Worm (Caenorhabditis elegans) whole organism, late embryonic: ENCODE results near the gene msi-1.

Source experiments
- C08G9.2 ChIP-seq: sonication (generic microtip); optimal IDR thresholded peaks from 2 replicates; lab custom pipeline; 2016; ENCODE audit warnings: mild to moderate bottlenecking, missing genetic modification characterization, moderate library complexity, missing compliant biosample characterization
- F13H6.1 ChIP-seq: sonication (generic microtip); optimal IDR thresholded peaks from 2 replicates; lab custom pipeline; 2016; ENCODE audit warnings: missing genetic modification characterization, missing compliant biosample characterization
- K09A11.1 ChIP-seq: sonication (generic microtip); optimal IDR thresholded peaks from 2 replicates; lab custom pipeline; 2017; ENCODE audit warnings: antibody characterized with exemption, mild to moderate bottlenecking, missing genetic modification characterization, missing compliant biosample characterization; ENCODE audit not compliant: insufficient read depth
- ama-1 ChIP-seq: fragments of 150-350 bp; optimal IDR thresholded peaks from 2 replicates; lab custom pipeline; 2014
- ceh-18 ChIP-seq: sonication (generic microtip); optimal IDR thresholded peaks from 2 replicates; lab custom pipeline; 2016; ENCODE audit warnings: missing genetic modification characterization, missing compliant biosample characterization
- ceh-22 ChIP-seq: sonication (generic microtip); optimal IDR thresholded peaks from 2 replicates; lab custom pipeline; 2017; ENCODE audit warnings: missing biosample characterization, missing genetic modification characterization
- ceh-24 ChIP-seq: sonication (generic microtip); optimal IDR thresholded peaks from 2 replicates; lab custom pipeline; 2016; ENCODE audit warnings: mild to moderate bottlenecking, missing genetic modification characterization, missing compliant biosample characterization
- ceh-30 ChIP-seq: fragments of 150-350 bp; optimal IDR thresholded peaks from 2 replicates; lab custom pipeline; 2014; ENCODE audit warnings: missing biosample characterization, missing genetic modification characterization
- ceh-6 ChIP-seq: fragments of 200-800 bp; sonication (Bioruptor generic); optimal IDR thresholded peaks from 2 replicates; lab custom pipeline; 2018; ENCODE audit warnings: mild to moderate bottlenecking, missing genetic modification characterization, missing compliant biosample characterization
- che-1 ChIP-seq: sonication (generic microtip); optimal IDR thresholded peaks from 2 replicates; lab custom pipeline; 2016; ENCODE audit warnings: mild to moderate bottlenecking, missing genetic modification characterization, missing compliant biosample characterization
- dmd-4 ChIP-seq: sonication (generic microtip); optimal IDR thresholded peaks from 2 replicates; lab custom pipeline; 2016; ENCODE audit warnings: borderline replicate concordance, missing genetic modification characterization, missing compliant biosample characterization
- dve-1 ChIP-seq: sonication (generic microtip); optimal IDR thresholded peaks from 2 replicates; lab custom pipeline; 2017; ENCODE audit warnings: antibody characterized with exemption, mild to moderate bottlenecking, missing genetic modification characterization, missing compliant biosample characterization
- elt-2 ChIP-seq: sonication (generic microtip); optimal IDR thresholded peaks from 2 replicates; lab custom pipeline; 2016; ENCODE audit warnings: missing genetic modification reagents, missing genetic modification characterization, missing compliant biosample characterization
- fax-1 ChIP-seq: sonication (generic microtip); optimal IDR thresholded peaks from 2 replicates; lab custom pipeline; 2016; ENCODE audit warnings: missing genotype, missing genetic modification characterization, missing compliant biosample characterization
- fkh-10 ChIP-seq: fragments of 150-350 bp; optimal IDR thresholded peaks from 2 replicates; lab custom pipeline; 2014; ENCODE audit warnings: missing biosample characterization, missing genetic modification reagents, missing genetic modification characterization
- gmeb-2 ChIP-seq: sonication (generic microtip); optimal IDR thresholded peaks from 2 replicates; lab custom pipeline; 2016; ENCODE audit warnings: missing genetic modification characterization, inconsistent platforms, missing compliant biosample characterization
- hlh-6 ChIP-seq: sonication (generic microtip); optimal IDR thresholded peaks from 2 replicates; lab custom pipeline; 2016; ENCODE audit warnings: missing genotype, missing genetic modification characterization, missing compliant biosample characterization
- hlh-8 ChIP-seq: sonication (generic microtip); optimal IDR thresholded peaks from 2 replicates; lab custom pipeline; 2016; ENCODE audit warnings: missing genotype, missing genetic modification characterization, missing compliant biosample characterization
- lim-6 ChIP-seq: sonication (generic microtip); optimal IDR thresholded peaks from 2 replicates; lab custom pipeline; 2016; ENCODE audit warnings: missing genetic modification characterization, missing compliant biosample characterization
- lin-11 ChIP-seq: fragments of 200-800 bp; sonication (Bioruptor generic); optimal IDR thresholded peaks from 2 replicates; lab custom pipeline; 2018; ENCODE audit warnings: mild to moderate bottlenecking, missing genetic modification characterization, missing compliant biosample characterization
- nfya-1 ChIP-seq: sonication (generic microtip); optimal IDR thresholded peaks from 2 replicates; lab custom pipeline; 2017; ENCODE audit warnings: missing genetic modification characterization, mild to moderate bottlenecking, missing compliant biosample characterization, antibody characterized with exemption, moderate library complexity
- nhr-11 ChIP-seq: fragments of 150-350 bp; optimal IDR thresholded peaks from 2 replicates; lab custom pipeline; 2014; ENCODE audit warnings: missing biosample characterization, missing genetic modification characterization
- nhr-232 ChIP-seq: sonication (generic microtip); optimal IDR thresholded peaks from 2 replicates; lab custom pipeline; 2016; ENCODE audit warnings: missing genetic modification characterization, missing compliant biosample characterization
- pag-3 ChIP-seq: sonication (generic microtip); optimal IDR thresholded peaks from 2 replicates; lab custom pipeline; 2016; ENCODE audit warnings: missing compliant biosample characterization, missing genetic modification characterization, borderline replicate concordance
- pha-4 ChIP-seq: fragments of 150-350 bp; optimal IDR thresholded peaks from 2 replicates; lab custom pipeline; 2018; ENCODE audit warnings: missing biosample characterization, missing genetic modification reagents, missing genetic modification characterization
- pqm-1 ChIP-seq: sonication (generic microtip); optimal IDR thresholded peaks from 2 replicates; lab custom pipeline; 2016; ENCODE audit warnings: missing genetic modification characterization, missing compliant biosample characterization
- pros-1 ChIP-seq: fragments of 150-350 bp; optimal IDR thresholded peaks from 2 replicates; lab custom pipeline; 2014; ENCODE audit warnings: missing biosample characterization, missing genetic modification reagents, missing genetic modification characterization
- sdc-2 ChIP-seq: sonication (generic microtip); optimal IDR thresholded peaks from 2 replicates; lab custom pipeline; 2016; ENCODE audit warnings: missing genotype, missing genetic modification characterization, missing compliant biosample characterization
- sox-2 ChIP-seq: fragments of 200-800 bp; sonication (Bioruptor generic); IDR thresholded peaks from 2 replicates; pipeline ENCODE4 v1.3.6; 2022; ENCODE audit warnings: missing genetic modification reagents, missing genetic modification characterization, missing compliant biosample characterization
- tbx-2 ChIP-seq: sonication (generic microtip); optimal IDR thresholded peaks from 2 replicates; lab custom pipeline; 2016; ENCODE audit warnings: missing genetic modification characterization, missing compliant biosample characterization
- tbx-7 ChIP-seq: sonication (generic microtip); optimal IDR thresholded peaks from 2 replicates; lab custom pipeline; 2016; ENCODE audit warnings: missing genotype, missing genetic modification characterization, missing compliant biosample characterization
- unc-3 ChIP-seq, 2 experiments: fragments of 200-800 bp in 1 of 2; sonication (Bioruptor generic) in 1 of 2; sonication (generic microtip) in 1 of 2; conservative IDR thresholded peaks in 1 of 2; optimal IDR thresholded peaks in 1 of 2; 2 replicates each; pipeline versions ENCODE4 v1.3.6 to Lab custom; 2016 to 2022; ENCODE audit warnings: missing compliant biosample characterization in 2 of 2, missing genetic modification characterization in 2 of 2, missing genetic modification reagents in 1 of 2
- unc-55 ChIP-seq: sonication (generic microtip); optimal IDR thresholded peaks from 2 replicates; lab custom pipeline; 2017; ENCODE audit warnings: missing biosample characterization, missing genetic modification reagents, missing genetic modification characterization
- unc-86 ChIP-seq: sonication (generic microtip); optimal IDR thresholded peaks from 2 replicates; lab custom pipeline; 2016; ENCODE audit warnings: missing genetic modification characterization, missing compliant biosample characterization

msi-1 gene

ce11 chrIII:3987759-3988158, 11.6 kb upstream of the msi-1 start, which contains the start of gene C36E8.6:
TSS of gene C36E8.6 (plus strand) at chrIII:3988059.
- TF ChIP-seq pag-3 (tag; lab: Kevin White, UChicago) (no peak), unc-3 (GFP tag; conservative IDR thresholded peaks at IDR 0.05; lab: Robert Waterston, UW) (no peak), unc-3 (tag; optimal IDR thresholded peaks at IDR 0.05; lab: Kevin White, UChicago) (no peak), ama-1 (lab: Kevin White, UChicago) (no peak)

ce11 chrIII:3986368-3986767, 10.2 kb upstream of the msi-1 start, which contains the start of gene Y1A5A.1:
TSS of gene Y1A5A.1 (minus strand) at chrIII:3986661.
- TF ChIP-seq unc-55 (GFP tag; lab: Kevin White, UChicago) = no peak
- no peak for TF ChIP-seq tbx-7 (tag; lab: Kevin White, UChicago)
- TF ChIP-seq pqm-1 (tag; lab: Kevin White, UChicago) = no peak
- TF ChIP-seq hlh-8 (tag; lab: Kevin White, UChicago) = no peak
- TF ChIP-seq fax-1 = no peak
- TF ChIP-seq pha-4 = no peak
- no peak for TF ChIP-seq ceh-6 (GFP tag; lab: Kevin White, UChicago)
- TF ChIP-seq pros-1 (tag; lab: Kevin White, UChicago) = no peak
- TF ChIP-seq ceh-18 (tag; lab: Kevin White, UChicago) = no peak
- no peak for TF ChIP-seq nhr-11
- TF ChIP-seq gmeb-2 (tag; lab: Kevin White, UChicago) = no peak
- TF ChIP-seq ceh-22 (tag; lab: Kevin White, UChicago) = no peak
- TF ChIP-seq ceh-24 (tag; lab: Kevin White, UChicago) = no peak
- no peak for TF ChIP-seq pag-3 (tag; lab: Kevin White, UChicago)
- no peak for TF ChIP-seq fkh-10 (GFP tag; lab: Kevin White, UChicago)
- TF ChIP-seq dve-1 = no peak
- TF ChIP-seq che-1 = no peak
- TF ChIP-seq ceh-30 (tag; lab: Kevin White, UChicago) = no peak
- TF ChIP-seq unc-86 (tag; lab: Kevin White, UChicago) = no peak
- TF ChIP-seq, all 69 proteins: peak for 0

ce11 chrIII:3984049-3984484, 7.9 kb upstream of the msi-1 start:
- no peak for TF ChIP-seq lim-6 (tag; lab: Kevin White, UChicago)
- peak; percentile 41 for TF ChIP-seq ceh-18 (tag; lab: Kevin White, UChicago)
- no peak for TF ChIP-seq sox-2
- peak; percentile 58 for TF ChIP-seq hlh-6 (tag; lab: Kevin White, UChicago)
- TF ChIP-seq sdc-2 (tag; lab: Kevin White, UChicago) = peak; percentile 7
- TF ChIP-seq tbx-2 (tag; lab: Kevin White, UChicago) = peak; percentile 5
- peak; percentile 4 for TF ChIP-seq C08G9.2 (tag; lab: Kevin White, UChicago)

ce11 chrIII:3979980-3980631, 3.9 kb upstream of the msi-1 start:
- TF ChIP-seq lim-6 (tag; lab: Kevin White, UChicago) = no peak
- no peak for TF ChIP-seq lin-11 (tag; lab: Kevin White, UChicago)
- TF ChIP-seq pag-3 (tag; lab: Kevin White, UChicago) = no peak
- TF ChIP-seq ceh-18 (tag; lab: Kevin White, UChicago) = peak; percentile 44
- TF ChIP-seq nhr-232 = no peak
- TF ChIP-seq tbx-2 (tag; lab: Kevin White, UChicago) = peak; percentile 24
- TF ChIP-seq nfya-1 (tag; lab: Kevin White, UChicago) = peak; percentile 21
- TF ChIP-seq F13H6.1 (tag; lab: Kevin White, UChicago) = peak; percentile 14

ce11 chrIII:3978438-3978837, 2.2 kb upstream of the msi-1 start:
- TF ChIP-seq elt-2 (tag; lab: Kevin White, UChicago) (no peak), pros-1 (tag; lab: Kevin White, UChicago) (no peak), unc-55 (GFP tag; lab: Kevin White, UChicago) (no peak), ceh-6 (GFP tag; lab: Kevin White, UChicago) (no peak), ceh-22 (tag; lab: Kevin White, UChicago) (no peak), K09A11.1 (tag; lab: Kevin White, UChicago) (no peak), dmd-4 (no peak)
